Worm (Caenorhabditis elegans) whole organism, L4/young adult: ENCODE measurements around the gene ZK512.7.

Experiments used
- W03F9.2 ChIP-seq: fragments of 150-350 bp; optimal IDR thresholded peaks from 2 replicates; lab custom pipeline; 2014; ENCODE audit warnings: missing biosample characterization, missing genetic modification characterization
- dao-5 ChIP-seq: sonication (generic microtip); optimal IDR thresholded peaks from 2 replicates; lab custom pipeline; 2016; ENCODE audit warnings: missing genotype, missing genetic modification characterization, moderate library complexity, missing compliant biosample characterization
- him-1 ChIP-seq: sonication (generic microtip); optimal IDR thresholded peaks from 2 replicates; lab custom pipeline; 2016; ENCODE audit warnings: missing genotype, missing genetic modification reagents, missing genetic modification characterization, missing compliant biosample characterization

The ZK512.7 gene

DNA sequence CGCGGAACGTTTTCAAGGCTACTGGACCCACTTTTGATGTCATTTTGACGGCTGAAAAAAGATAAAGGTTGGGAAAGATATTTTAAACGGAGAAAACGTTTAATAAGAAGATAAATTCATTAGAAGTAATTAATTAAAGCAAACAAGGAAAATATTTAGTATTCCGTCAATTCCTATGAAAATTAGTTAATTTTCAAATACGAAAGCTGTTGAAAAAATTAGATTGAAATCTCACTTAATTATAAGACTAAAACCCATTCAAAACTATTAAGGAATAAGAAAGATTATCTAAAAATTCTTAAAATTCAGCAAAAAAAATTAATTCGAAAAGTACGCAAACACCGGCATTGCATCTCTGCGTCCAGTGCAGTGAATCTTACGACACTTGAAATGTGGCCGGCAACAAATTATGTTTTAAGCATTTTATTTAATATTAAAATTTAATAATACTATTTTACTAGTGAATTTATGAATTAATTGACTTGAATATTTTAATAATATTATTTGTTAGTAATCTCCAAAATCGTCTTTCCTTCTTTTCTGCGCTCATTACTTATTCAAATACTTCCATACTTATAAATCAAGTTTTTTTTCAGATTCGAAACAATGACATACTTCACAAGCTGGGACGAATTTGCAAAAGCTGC lies 6.4 kb upstream of the ZK512.7 start, which contains the start of the genes ZK512.2 and ZK512.4:
ZK512.2 (minus strand) TSS at position 51 of the 647 bp plus-strand sequence.
ZK512.4 (plus strand) TSS at position 597 of the 647 bp plus-strand sequence.
- TF ChIP-seq him-1 (tag; lab: Kevin White, UChicago) (no peak), dao-5 (no peak), W03F9.2 (peak; percentile 65)

DNA sequence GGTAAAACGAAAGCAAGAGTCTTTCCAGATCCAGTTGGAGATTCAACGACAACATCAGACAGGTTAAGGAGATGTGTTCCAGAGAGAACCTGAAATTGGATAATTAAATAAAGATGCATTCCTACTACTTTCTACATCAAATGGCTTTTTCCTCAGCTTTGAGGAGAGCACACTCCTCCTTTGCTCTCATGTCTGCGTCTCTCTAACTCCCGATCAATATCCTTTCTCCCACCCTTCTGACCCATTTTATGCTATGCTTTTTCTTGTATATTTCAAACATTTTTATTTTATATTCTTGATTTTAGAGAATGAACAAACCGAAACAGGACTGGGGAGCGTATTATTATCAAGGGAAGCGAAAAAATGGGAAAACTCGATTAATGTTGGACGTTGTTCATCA lies 5.4 kb upstream of the ZK512.7 start, which contains the start of gene ZK512.11:
ZK512.11 (plus strand) TSS at position 301 of the 400 bp plus-strand sequence.
- TF ChIP-seq W03F9.2 (no peak), dao-5 (no peak), him-1 (tag; lab: Kevin White, UChicago) (no peak)

DNA sequence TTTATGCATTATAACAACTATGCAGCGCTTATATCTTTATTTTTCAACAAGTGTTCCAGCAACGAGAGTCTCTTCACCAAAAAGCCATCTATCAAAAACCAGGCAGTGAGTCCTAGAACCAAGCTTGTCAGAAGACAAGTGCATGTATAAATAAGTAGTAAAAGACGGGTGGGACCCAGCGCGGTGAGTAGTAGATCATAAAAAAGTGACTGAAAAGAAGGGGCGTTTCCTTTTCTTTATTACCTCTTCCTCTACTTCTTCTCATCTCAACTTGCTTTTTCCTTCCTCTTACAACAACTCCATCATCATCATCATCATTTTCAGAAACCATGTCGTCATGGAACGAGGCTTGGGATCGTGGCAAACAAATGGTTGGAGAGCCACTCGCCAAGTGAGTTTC lies 1.9 kb downstream of the ZK512.7 start, which contains the start of gene eat-4:
eat-4 (plus strand) TSS at position 301 of the 400 bp plus-strand sequence.
- TF ChIP-seq W03F9.2 (no peak), him-1 (tag; lab: Kevin White, UChicago) (no peak)

DNA sequence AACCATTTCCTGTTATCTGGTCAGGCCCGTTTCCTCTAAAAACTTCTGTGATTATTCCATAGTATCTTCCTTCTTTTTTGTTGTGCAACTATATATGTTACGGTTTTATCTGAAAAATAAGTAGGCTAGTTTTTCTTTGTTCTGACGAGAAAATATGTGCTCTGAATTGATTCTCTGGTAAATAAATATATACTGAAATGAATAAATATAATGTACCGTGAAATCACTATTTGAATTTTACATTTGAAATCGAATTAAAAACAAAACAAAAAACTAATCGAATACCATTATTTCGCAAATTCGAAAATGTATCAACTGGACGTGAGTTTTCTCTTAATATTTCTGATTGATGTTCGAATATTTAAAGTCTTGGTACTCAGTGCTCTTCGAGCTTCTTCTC lies 7.9 kb downstream of the ZK512.7 start, which contains the start of gene ZK512.10:
ZK512.10 (plus strand) TSS at position 301 of the 400 bp plus-strand sequence.
- TF ChIP-seq him-1 (tag; lab: Kevin White, UChicago): no peak
- no peak for TF ChIP-seq dao-5
- TF ChIP-seq W03F9.2: no peak

DNA sequence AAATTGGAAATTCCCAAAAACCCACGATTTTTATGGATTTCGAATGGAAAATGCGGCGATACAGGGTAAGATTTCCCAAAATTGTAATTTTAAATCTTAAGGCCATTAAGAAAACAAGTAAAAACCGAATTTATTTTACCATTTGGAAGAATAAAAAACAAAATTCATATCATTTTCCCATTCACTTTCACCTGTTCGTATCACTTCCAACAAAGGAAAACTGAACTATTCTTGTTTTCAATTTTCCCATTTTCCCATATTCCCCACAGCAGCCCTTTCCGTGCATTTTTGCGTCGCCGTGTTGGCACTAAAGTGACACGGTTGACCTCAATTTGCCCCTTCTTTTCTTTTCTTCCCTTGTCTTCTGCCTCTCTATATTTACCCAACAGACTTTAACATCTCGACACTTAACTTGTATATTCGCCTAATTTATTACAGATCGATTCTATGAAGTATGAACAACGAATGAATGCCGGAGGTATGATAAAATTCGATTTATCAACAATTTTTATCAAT lies 12.7 kb downstream of the ZK512.7 start, which contains the start of gene sec-16A.1:
sec-16A.1 (plus strand) TSS at position 51 of the 516 bp plus-strand sequence.
- TF ChIP-seq W03F9.2: no peak
- no peak for TF ChIP-seq him-1 (tag; lab: Kevin White, UChicago)
- no peak for TF ChIP-seq dao-5

DNA sequence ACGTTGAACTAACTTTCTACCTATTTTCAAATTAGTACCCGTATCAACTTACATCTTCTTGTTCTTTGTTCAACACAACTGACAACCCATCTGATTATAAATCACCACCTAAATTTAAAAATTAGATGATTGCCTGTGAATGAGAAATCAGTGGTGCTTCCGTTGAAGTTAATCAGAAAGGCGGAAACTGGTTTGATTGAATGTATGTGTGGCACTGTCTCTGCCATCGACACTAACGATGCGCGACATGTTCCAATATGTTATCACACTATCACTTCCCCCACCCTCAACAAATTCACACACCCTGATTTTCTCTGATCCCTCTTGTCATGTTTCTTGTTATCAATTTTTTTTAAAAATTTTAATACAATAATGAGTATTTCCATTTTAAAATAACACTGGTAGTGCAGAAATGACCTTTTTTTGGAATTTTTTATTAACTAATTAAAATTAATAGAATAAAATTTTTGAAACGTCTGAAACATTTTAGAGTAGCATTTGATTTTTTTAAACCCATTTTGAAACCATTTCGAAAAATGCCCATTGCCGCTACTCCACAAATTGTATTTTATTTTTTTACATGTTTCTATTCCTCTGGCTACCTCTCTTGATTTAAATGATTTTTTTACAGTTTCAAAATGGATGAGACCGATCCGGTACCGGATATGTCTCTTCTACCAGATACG lies 19.4 kb downstream of the ZK512.7 start, which contains the start of gene ced-11:
ced-11 (plus strand) TSS at position 636 of the 686 bp plus-strand sequence.
- TF ChIP-seq him-1 (tag; lab: Kevin White, UChicago) (no peak), dao-5 (no peak), W03F9.2 (no peak)

DNA sequence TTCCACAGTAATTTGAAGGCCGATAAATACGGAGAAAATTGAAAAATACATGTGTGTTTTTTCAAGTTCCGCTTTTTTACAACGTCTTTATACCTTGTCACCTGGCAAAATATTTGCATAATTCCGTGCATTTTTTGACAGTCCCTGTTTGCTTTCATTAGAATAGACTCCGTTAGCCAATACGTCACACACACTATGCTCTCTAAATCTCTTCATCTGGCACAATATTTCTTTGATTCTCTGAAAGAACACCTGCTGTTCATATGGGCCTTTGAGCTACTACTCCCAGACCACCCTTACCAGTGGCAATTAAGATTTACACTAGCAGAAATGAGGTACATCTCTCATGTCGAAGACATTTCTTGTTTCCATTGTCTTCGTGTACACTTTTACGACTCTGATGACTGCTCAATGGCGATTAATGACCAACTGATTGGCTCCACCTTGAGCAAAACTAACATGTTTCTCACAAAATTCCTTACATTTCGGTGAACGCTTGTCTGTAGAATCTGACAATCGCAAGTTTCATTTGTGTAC lies 20.1 kb downstream of the ZK512.7 start, which contains the start of gene grl-11:
grl-11 (minus strand) TSS at position 51 of the 537 bp plus-strand sequence.
- TF ChIP-seq dao-5 (no peak), W03F9.2 (no peak), him-1 (tag; lab: Kevin White, UChicago) (no peak)

DNA sequence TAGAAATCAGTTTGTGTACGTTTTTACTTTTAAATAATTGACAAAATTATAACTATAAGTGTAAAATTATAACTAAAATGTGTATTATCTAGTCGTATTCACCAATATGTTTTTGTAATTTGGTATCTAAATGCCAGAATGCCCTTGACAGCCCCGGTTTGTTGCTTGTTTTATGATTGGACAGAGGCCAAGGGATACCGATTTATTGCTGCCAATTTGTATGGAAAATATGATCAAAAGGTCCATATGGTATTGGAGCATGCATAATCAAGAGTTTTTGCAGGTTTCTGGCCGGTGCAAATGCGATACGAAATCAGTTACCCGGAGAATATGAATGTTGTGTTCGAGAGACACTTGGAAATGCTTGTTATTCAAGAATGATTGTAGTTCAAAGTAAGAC lies 22.8 kb downstream of the ZK512.7 start:
- TF ChIP-seq dao-5 (no peak), him-1 (tag; lab: Kevin White, UChicago) (no peak), W03F9.2 (no peak)

DNA sequence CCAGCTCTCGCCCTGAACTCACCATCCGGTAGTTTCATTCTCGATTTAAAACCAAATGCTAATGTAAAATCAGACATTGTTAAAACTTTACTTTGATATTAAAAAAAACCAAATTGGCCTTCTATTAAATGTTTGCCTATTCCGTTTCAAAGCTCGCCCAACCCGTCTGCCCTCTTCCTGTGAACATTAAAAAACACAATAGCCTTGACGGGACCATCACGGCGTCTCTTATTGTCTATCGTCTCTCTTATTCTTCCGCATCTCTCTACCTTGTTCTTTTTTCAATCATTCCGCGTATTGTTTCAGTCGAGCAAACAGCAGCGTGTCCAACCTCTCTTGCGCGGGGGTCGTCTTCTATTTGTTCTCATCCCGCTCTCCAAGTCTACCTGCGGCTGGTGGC lies 23.9 kb downstream of the ZK512.7 start, which contains the start of gene ZK512.1:
ZK512.1 (plus strand) TSS at position 301 of the 400 bp plus-strand sequence.
- no peak for TF ChIP-seq W03F9.2
- TF ChIP-seq him-1 (tag; lab: Kevin White, UChicago): no peak
- no peak for TF ChIP-seq dao-5

DNA sequence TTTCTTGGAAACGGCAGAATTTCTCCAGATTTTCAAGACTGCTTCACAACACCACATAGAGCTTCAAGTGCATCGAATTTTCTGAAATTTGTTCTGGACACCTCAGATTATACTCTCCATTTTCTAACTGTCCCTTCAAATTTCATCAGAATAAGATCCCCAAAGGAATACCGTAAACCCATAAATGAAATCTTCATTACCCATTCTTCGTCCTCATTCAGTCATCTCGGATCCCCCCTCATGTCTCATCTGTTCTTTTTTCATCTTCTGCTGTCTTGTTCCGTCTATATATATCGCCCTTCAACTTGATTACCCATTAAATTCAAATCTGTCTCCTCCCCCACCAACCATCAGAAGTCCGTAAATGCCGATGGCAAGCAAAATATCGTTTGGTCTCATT lies 24.4 kb downstream of the ZK512.7 start:
- TF ChIP-seq him-1 (tag; lab: Kevin White, UChicago) (no peak), W03F9.2 (no peak), dao-5 (no peak)

DNA sequence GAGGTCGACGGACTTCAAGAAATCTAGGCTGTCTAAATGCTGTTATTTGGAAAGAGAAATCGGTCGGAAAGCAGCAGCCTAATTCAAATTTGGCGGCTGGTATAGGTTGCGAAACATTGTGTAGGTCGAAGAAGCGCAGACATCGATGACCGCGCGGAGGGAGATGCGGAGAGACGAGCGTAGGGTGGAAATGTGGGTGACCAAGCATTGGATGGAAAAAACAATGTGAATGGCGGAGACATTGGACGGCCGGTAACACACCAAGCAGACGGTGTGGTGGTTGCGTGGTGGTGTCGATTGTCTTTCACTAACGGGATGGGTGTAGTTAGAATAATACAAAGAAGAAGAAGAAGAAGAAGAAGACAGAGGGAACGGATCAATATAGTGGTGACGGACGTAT lies 26.0 kb downstream of the ZK512.7 start:
- no peak for TF ChIP-seq dao-5
- no peak for TF ChIP-seq W03F9.2
- TF ChIP-seq him-1 (tag; lab: Kevin White, UChicago): no peak

DNA sequence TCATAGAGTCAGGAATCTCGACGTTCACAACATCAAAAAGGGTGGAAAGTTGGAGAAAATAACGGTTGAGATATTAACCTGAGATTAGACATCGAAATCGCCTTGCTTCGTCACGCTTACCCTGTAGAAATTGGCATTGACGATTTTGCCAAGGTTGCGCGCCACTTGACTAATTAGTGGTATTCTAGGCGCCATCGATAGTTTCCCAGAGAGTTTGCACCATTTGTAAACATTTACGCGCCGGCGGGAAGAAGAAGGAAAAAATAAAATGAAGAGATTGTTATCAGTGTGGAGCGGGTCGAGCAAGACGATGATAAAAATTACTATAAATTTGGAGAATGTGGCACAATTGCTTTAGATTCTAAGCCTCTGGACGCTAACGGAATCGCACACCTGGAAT lies 28.2 kb downstream of the ZK512.7 start:
- TF ChIP-seq W03F9.2 (no peak), him-1 (tag; lab: Kevin White, UChicago) (no peak), dao-5 (no peak)

DNA sequence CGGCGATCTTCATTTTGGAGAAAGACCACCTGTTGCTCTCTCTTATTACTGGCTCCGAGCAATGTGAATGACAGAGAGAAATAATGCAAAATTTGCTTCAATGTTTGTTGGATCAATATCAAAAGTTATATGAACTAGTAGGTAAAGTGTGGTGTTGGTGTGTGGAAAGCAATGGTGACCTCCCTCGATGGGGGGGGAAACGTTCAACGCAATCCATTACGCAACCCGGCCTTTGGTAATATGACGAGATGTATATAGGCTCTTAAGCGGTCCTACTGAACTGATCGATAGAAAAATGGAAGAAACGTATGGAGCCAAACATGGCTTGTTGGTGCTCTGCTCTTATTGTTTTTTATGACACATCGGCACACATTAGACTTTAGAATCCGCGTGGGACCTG lies 28.8 kb downstream of the ZK512.7 start:
- TF ChIP-seq W03F9.2: no peak
- TF ChIP-seq him-1 (tag; lab: Kevin White, UChicago): no peak

DNA sequence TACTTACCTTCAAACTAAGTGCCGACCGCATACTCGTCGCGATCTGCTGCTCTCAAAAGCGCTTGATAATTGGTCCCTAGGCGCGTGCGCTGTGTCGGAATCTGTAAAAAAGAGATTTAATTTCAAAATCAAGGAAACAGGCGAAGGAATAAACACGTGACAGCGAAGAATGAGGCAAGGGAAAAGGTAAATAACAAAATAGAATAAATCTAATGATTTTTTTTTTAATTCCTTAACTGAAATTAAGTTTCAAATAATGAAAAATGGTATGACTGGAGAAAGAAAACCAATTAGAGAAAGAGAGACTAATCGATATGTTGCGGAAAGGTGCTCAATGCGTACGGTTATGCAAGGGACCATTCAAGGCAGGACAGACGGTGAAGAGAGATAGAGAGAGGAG lies 29.3 kb downstream of the ZK512.7 start, which contains the start of gene cya-1:
cya-1 (minus strand) TSS at position 101 of the 400 bp plus-strand sequence.
- TF ChIP-seq him-1 (tag; lab: Kevin White, UChicago): no peak
- TF ChIP-seq dao-5: no peak
- TF ChIP-seq W03F9.2: no peak
